Fruit fly (Drosophila melanogaster) whole organism, embryonic: Measurements from ENCODE around the gene CG6277.

Experiments
- B-H2 ChIP-seq: fragments of 200-800 bp; sonication (Bioruptor generic); optimal IDR thresholded peaks from 2 replicates; lab custom pipeline; 2018; ENCODE audit warnings: missing biosample characterization, mild to moderate bottlenecking, missing genetic modification characterization
- CG1024 ChIP-seq: fragments of 200-800 bp; sonication (Bioruptor generic); IDR thresholded peaks from 2 replicates; pipeline ENCODE4 v1.3.6; 2022; ENCODE audit warnings: missing biosample characterization, missing genetic modification characterization
- CG10462 ChIP-seq: fragments of 200-800 bp; sonication (Bioruptor generic); optimal IDR thresholded peaks from 2 replicates; lab custom pipeline; 2016; ENCODE audit warnings: missing biosample characterization, missing genetic modification characterization
- CG10959 ChIP-seq: fragments of 200-800 bp; sonication (Bioruptor generic); IDR thresholded peaks from 2 replicates; pipeline ENCODE4 v1.3.6; 2022; ENCODE audit warnings: missing biosample characterization, missing genetic modification characterization
- CG11696 ChIP-seq: fragments of 200-800 bp; sonication (Bioruptor generic); IDR thresholded peaks from 2 replicates; pipeline ENCODE4 v1.3.6; 2022; ENCODE audit warnings: missing biosample characterization, missing genetic modification characterization
- CG12219 ChIP-seq: fragments of 200-800 bp; sonication (Bioruptor generic); optimal IDR thresholded peaks from 3 replicates; lab custom pipeline; 2018; ENCODE audit warnings: missing biosample characterization, mild to moderate bottlenecking, missing genetic modification characterization
- CG12299 ChIP-seq: fragments of 200-800 bp; sonication (Bioruptor generic); optimal IDR thresholded peaks from 2 replicates; lab custom pipeline; 2018; ENCODE audit warnings: missing biosample characterization, mild to moderate bottlenecking, missing genetic modification characterization
- CG12391 ChIP-seq: fragments of 200-800 bp; sonication (Bioruptor generic); optimal IDR thresholded peaks from 3 replicates; lab custom pipeline; 2018; ENCODE audit warnings: missing biosample characterization, mild to moderate bottlenecking, missing genetic modification characterization, moderate library complexity
- CG12942 ChIP-seq: fragments of 200-800 bp; sonication (Bioruptor generic); optimal IDR thresholded peaks from 3 replicates; lab custom pipeline; 2016; ENCODE audit warnings: missing biosample characterization, missing genetic modification characterization
- CG13894 ChIP-seq: fragments of 200-800 bp; sonication (Bioruptor generic); optimal IDR thresholded peaks from 3 replicates; lab custom pipeline; 2018; ENCODE audit warnings: missing biosample characterization, mild to moderate bottlenecking, missing genetic modification characterization, moderate library complexity
- CG14667 ChIP-seq: fragments of 200-800 bp; sonication (Bioruptor generic); IDR thresholded peaks from 2 replicates; pipeline ENCODE4 v1.3.6; 2022; ENCODE audit warnings: missing biosample characterization, missing genetic modification characterization
- CG15601 ChIP-seq: fragments of 200-800 bp; sonication (Bioruptor generic); optimal IDR thresholded peaks from 3 replicates; lab custom pipeline; 2019; ENCODE audit warnings: missing biosample characterization, mild to moderate bottlenecking, missing genetic modification characterization, moderate library complexity
- CG15696 ChIP-seq: fragments of 200-800 bp; sonication (Bioruptor generic); optimal IDR thresholded peaks from 2 replicates; lab custom pipeline; 2019; ENCODE audit warnings: missing biosample characterization, mild to moderate bottlenecking, missing genetic modification characterization, moderate library complexity
- CG16815 ChIP-seq: fragments of 200-800 bp; sonication (Bioruptor generic); optimal IDR thresholded peaks from 3 replicates; lab custom pipeline; 2017; ENCODE audit warnings: missing biosample characterization, mild to moderate bottlenecking, missing genetic modification characterization
- CG17612 ChIP-seq: fragments of 200-800 bp; sonication (Bioruptor generic); IDR thresholded peaks from 2 replicates; pipeline ENCODE4 v1.3.6; 2022; ENCODE audit warnings: missing biosample characterization, missing genetic modification characterization
- CG2712 ChIP-seq: fragments of 200-800 bp; optimal IDR thresholded peaks from 3 replicates; lab custom pipeline; 2019; ENCODE audit warnings: missing biosample characterization, mild to moderate bottlenecking, missing genetic modification characterization, moderate library complexity
- CG3726 ChIP-seq: fragments of 200-800 bp; sonication (Bioruptor generic); IDR thresholded peaks from 3 replicates; pipeline ENCODE4, ENCODE4 v1.3.6; 2022; ENCODE audit warnings: missing biosample characterization, missing genetic modification characterization
- CG4820 ChIP-seq: fragments of 200-800 bp; sonication (Bioruptor generic); optimal IDR thresholded peaks from 3 replicates; lab custom pipeline; 2016; ENCODE audit warnings: missing biosample characterization, missing genetic modification characterization
- CG4854 ChIP-seq: fragments of 200-800 bp; sonication (Bioruptor generic); optimal IDR thresholded peaks from 2 replicates; lab custom pipeline; 2016; ENCODE audit warnings: missing biosample characterization, missing genetic modification characterization, inconsistent platforms
- CG6254 ChIP-seq: fragments of 200-800 bp; sonication (Bioruptor generic); optimal IDR thresholded peaks from 3 replicates; lab custom pipeline; 2017; ENCODE audit warnings: mild to moderate bottlenecking, missing biosample characterization, missing genetic modification reagents, missing genetic modification characterization
- CG9797 ChIP-seq: fragments of 200-800 bp; sonication (Bioruptor generic); optimal IDR thresholded peaks from 3 replicates; lab custom pipeline; 2018; ENCODE audit warnings: missing biosample characterization, mild to moderate bottlenecking, missing genetic modification characterization
- CG9932 ChIP-seq: fragments of 200-800 bp; sonication (Bioruptor generic); IDR thresholded peaks from 2 replicates; pipeline ENCODE4 v1.3.6; 2022; ENCODE audit warnings: missing biosample characterization, missing genetic modification characterization
- Dad ChIP-seq: fragments of 200-800 bp; sonication (Bioruptor generic); optimal IDR thresholded peaks from 3 replicates; lab custom pipeline; 2016; ENCODE audit warnings: missing biosample characterization, missing genetic modification characterization
- Dip3 ChIP-seq: fragments of 200-800 bp; sonication (Bioruptor generic); optimal IDR thresholded peaks from 3 replicates; lab custom pipeline; 2016; ENCODE audit warnings: missing biosample characterization, missing genetic modification characterization
- Doc2 ChIP-seq: fragments of 200-800 bp; sonication (Bioruptor generic); IDR thresholded peaks from 2 replicates; pipeline ENCODE4 v1.3.6; 2022; ENCODE audit warnings: missing biosample characterization, missing genetic modification characterization
- Ets97D ChIP-seq: fragments of 200-800 bp; sonication (Bioruptor generic); optimal IDR thresholded peaks from 3 replicates; lab custom pipeline; 2016; ENCODE audit warnings: missing biosample characterization, missing genetic modification characterization
- GATAe ChIP-seq: fragments of 200-800 bp; sonication (Bioruptor generic); conservative IDR thresholded peaks from 2 replicates; pipeline ENCODE4 v1.3.6; 2022; ENCODE audit warnings: missing biosample characterization, missing genetic modification characterization
- MESR4 ChIP-seq: fragments of 200-800 bp; sonication (Bioruptor generic); optimal IDR thresholded peaks from 2 replicates; lab custom pipeline; 2018; ENCODE audit warnings: missing biosample characterization, mild to moderate bottlenecking, missing genetic modification characterization, moderate library complexity
- Med ChIP-seq: fragments of 200-800 bp; sonication (Bioruptor generic); peaks from one replicate; lab custom pipeline; 2016; ENCODE audit warnings: missing biosample characterization, missing genetic modification characterization, mild to moderate bottlenecking, inconsistent platforms, moderate library complexity
- Opbp ChIP-seq: fragments of 200-800 bp; sonication (Bioruptor generic); IDR thresholded peaks from 3 replicates; pipeline ENCODE4 v1.3.6; 2022; ENCODE audit warnings: missing biosample characterization, missing genetic modification characterization; ENCODE audit not compliant: partially characterized antibody
- Poxn ChIP-seq: fragments of 200-800 bp; sonication (Bioruptor generic); IDR thresholded peaks from 2 replicates; pipeline ENCODE4 v1.3.6; 2022; ENCODE audit warnings: missing biosample characterization, missing genetic modification characterization
- ac ChIP-seq: fragments of 200-800 bp; sonication (Bioruptor generic); optimal IDR thresholded peaks from 3 replicates; lab custom pipeline; 2017; ENCODE audit warnings: missing biosample characterization, mild to moderate bottlenecking, missing genetic modification characterization
- bab2 ChIP-seq: fragments of 200-800 bp; sonication (Bioruptor generic); optimal IDR thresholded peaks from 2 replicates; lab custom pipeline; 2016; ENCODE audit warnings: missing biosample characterization, missing genetic modification characterization
- bigmax ChIP-seq: fragments of 200-800 bp; sonication (Bioruptor generic); optimal IDR thresholded peaks from 2 replicates; lab custom pipeline; 2018; ENCODE audit warnings: missing biosample characterization, mild to moderate bottlenecking, missing genetic modification characterization
- bsh ChIP-seq, 2 experiments: fragments of 200-800 bp; sonication (Bioruptor generic); optimal IDR thresholded peaks; 2 replicates each; lab custom pipeline; 2017 to 2018; ENCODE audit warnings: mild to moderate bottlenecking in 2 of 2, missing biosample characterization in 2 of 2, missing genetic modification characterization in 2 of 2, moderate library complexity in 1 of 2
- cato ChIP-seq: fragments of 200-800 bp; sonication (Bioruptor generic); optimal IDR thresholded peaks from 2 replicates; lab custom pipeline; 2016; ENCODE audit warnings: missing biosample characterization, missing genetic modification characterization, borderline replicate concordance
- croc ChIP-seq: fragments of 200-800 bp; sonication (Bioruptor generic); conservative IDR thresholded peaks from 3 replicates; pipeline ENCODE4 v1.3.6; 2022; ENCODE audit warnings: missing biosample characterization, missing genetic modification characterization
- dati ChIP-seq: fragments of 200-800 bp; sonication (Bioruptor generic); IDR thresholded peaks from 2 replicates; pipeline ENCODE4 v1.3.6; 2022; ENCODE audit warnings: missing biosample characterization, missing genetic modification characterization
- dmrt99B ChIP-seq: fragments of 200-800 bp; sonication (Bioruptor generic); optimal IDR thresholded peaks from 2 replicates; lab custom pipeline; 2018; ENCODE audit warnings: missing biosample characterization, mild to moderate bottlenecking, missing genetic modification characterization, moderate library complexity
- fd64A ChIP-seq: fragments of 200-800 bp; sonication (Bioruptor generic); optimal IDR thresholded peaks from 3 replicates; lab custom pipeline; 2018; ENCODE audit warnings: missing biosample characterization, mild to moderate bottlenecking, missing genetic modification characterization
- gcm ChIP-seq: fragments of 200-800 bp; sonication (Bioruptor generic); optimal IDR thresholded peaks from 2 replicates; lab custom pipeline; 2019; ENCODE audit warnings: missing biosample characterization, mild to moderate bottlenecking, missing genetic modification characterization, moderate library complexity
- gsb ChIP-seq: fragments of 200-800 bp; sonication (Bioruptor generic); IDR thresholded peaks from 2 replicates; pipeline ENCODE4 v1.3.6; 2022; ENCODE audit warnings: missing biosample characterization, missing genetic modification characterization
- gsb-n ChIP-seq: fragments of 200-800 bp; sonication (Bioruptor generic); optimal IDR thresholded peaks from 3 replicates; lab custom pipeline; 2018; ENCODE audit warnings: missing biosample characterization, mild to moderate bottlenecking, missing genetic modification characterization
- knrl ChIP-seq: fragments of 200-800 bp; sonication (Bioruptor generic); IDR thresholded peaks from 3 replicates; pipeline ENCODE4 v1.3.6; 2022; ENCODE audit warnings: missing biosample characterization, missing genetic modification characterization; ENCODE audit not compliant: partially characterized antibody
- onecut ChIP-seq: fragments of 200-800 bp; sonication (Bioruptor generic); IDR thresholded peaks from 2 replicates; pipeline ENCODE4 v1.3.6; 2022; ENCODE audit warnings: missing biosample characterization, missing genetic modification characterization
- scrt ChIP-seq: fragments of 200-800 bp; sonication (Bioruptor generic); optimal IDR thresholded peaks from 2 replicates; lab custom pipeline; 2018; ENCODE audit warnings: missing biosample characterization, mild to moderate bottlenecking, missing genetic modification characterization, moderate library complexity
- sob ChIP-seq: fragments of 200-800 bp; sonication (Bioruptor generic); IDR thresholded peaks from 2 replicates; pipeline ENCODE4 v1.3.6; 2022; ENCODE audit warnings: missing biosample characterization, missing genetic modification characterization
- tgo ChIP-seq: fragments of 200-800 bp; sonication (Bioruptor generic); IDR thresholded peaks from 3 replicates; pipeline ENCODE4 v1.3.6; 2022; ENCODE audit warnings: missing biosample characterization, missing genetic modification characterization
- toy ChIP-seq: fragments of 200-800 bp; sonication (Bioruptor generic); IDR thresholded peaks from 2 replicates; pipeline ENCODE4 v1.3.6; 2022; ENCODE audit warnings: missing biosample characterization, missing genetic modification characterization
- zen2 ChIP-seq: fragments of 200-800 bp; sonication (Bioruptor generic); IDR thresholded peaks from 3 replicates; pipeline ENCODE4 v1.3.6; 2022; ENCODE audit warnings: missing biosample characterization, missing genetic modification characterization; ENCODE audit not compliant: partially characterized antibody

CG6277 gene

dm6 chr3R:26988412-26988981 lies 34.5 kb downstream of the CG6277 start, which contains the start of gene CG31075 (continued):
- TF ChIP-seq CG17612 (no peak), CG9932 (GFP tag; lab: Robert Waterston, UW) (peak; percentile 86), sob (peak; percentile 50; the same call in 1 of the 2 replicates), gsb-n (tag; lab: Kevin White, UChicago) (no peak), Ets97D (GFP tag; lab: Kevin White, UChicago) (peak; percentile 26), bab2 (GFP tag; lab: Kevin White, UChicago) (no peak), CG10462 (no peak), bsh (GFP tag; optimal IDR thresholded peaks at IDR 0.05; lab: Kevin White, UChicago) (peak in 1 of 2 experiments; percentile 21), bigmax (no peak), Dad (GFP tag; lab: Kevin White, UChicago) (no peak), CG4820 (GFP tag; lab: Kevin White, UChicago) (no peak), CG10959 (GFP tag; lab: Robert Waterston, UW) (no peak), Med (peak; percentile 84), CG1024 (peak; percentile 41; the same call in 1 of the 2 replicates), dati (no peak), CG2712 (peak; percentile 28), Poxn (GFP tag; lab: Robert Waterston, UW) (peak; percentile 62), Doc2 (GFP tag; lab: Robert Waterston, UW) (no peak), CG15696 (tag; lab: Kevin White, UChicago) (no peak), CG6254 (GFP tag; lab: Kevin White, UChicago) (no peak), toy (GFP tag; lab: Robert Waterston, UW) (no peak), onecut (GFP tag; lab: Robert Waterston, UW) (peak; percentile 79), croc (GFP tag; lab: Robert Waterston, UW) (no peak), GATAe (GFP tag; lab: Robert Waterston, UW) (peak; percentile 17; the same call in 1 of the 2 replicates), dmrt99B (peak; percentile 53), cato (GFP tag; lab: Kevin White, UChicago) (no peak), MESR4 (GFP tag; lab: Kevin White, UChicago) (no peak), Dip3 (peak; percentile 23), ac (GFP tag; lab: Kevin White, UChicago) (no peak), CG13894 (tag; lab: Kevin White, UChicago) (peak; percentile 49), gsb (GFP tag; lab: Robert Waterston, UW) (no peak), fd64A (GFP tag; lab: Kevin White, UChicago) (no peak), knrl (no peak), CG3726 (GFP tag; lab: Robert Waterston, UW) (no peak), CG15601 (no peak), CG11696 (GFP tag; lab: Robert Waterston, UW) (no peak), CG4854 (GFP tag; lab: Kevin White, UChicago) (peak; percentile 10), tgo (GFP tag; lab: Robert Waterston, UW) (peak; percentile 59), CG16815 (GFP tag; lab: Kevin White, UChicago) (peak; percentile 4), B-H2 (GFP tag; lab: Kevin White, UChicago) (peak; percentile 37), CG12219 (GFP tag; lab: Kevin White, UChicago) (no peak), CG14667 (GFP tag; lab: Robert Waterston, UW) (peak; percentile 46; the same call in 1 of the 2 replicates), gcm (no peak), CG12391 (tag; lab: Kevin White, UChicago) (peak; percentile 41), zen2 (GFP tag; lab: Robert Waterston, UW) (no peak), scrt (GFP tag; lab: Kevin White, UChicago) (peak; percentile 60), CG9797 (GFP tag; lab: Kevin White, UChicago) (no peak), CG12942 (no peak), Opbp (GFP tag; lab: Robert Waterston, UW) (no peak), CG12299 (no peak)
